Fruit fly (Drosophila melanogaster) whole organism, prepupa: ENCODE results near the gene CG42272.

Source experiments
- Blimp-1 ChIP-seq: fragments of 200-800 bp; sonication (Bioruptor generic); optimal IDR thresholded peaks from 3 replicates; lab custom pipeline; 2017; ENCODE audit warnings: missing biosample characterization, missing genetic modification characterization, mild to moderate bottlenecking, moderate library complexity, missing genetic modification reagents
- CG10669 ChIP-seq: fragments of 200-800 bp; sonication (Bioruptor generic); optimal IDR thresholded peaks from 3 replicates; lab custom pipeline; 2018; ENCODE audit warnings: missing biosample characterization, mild to moderate bottlenecking, missing genetic modification characterization, moderate library complexity
- CG11762 ChIP-seq: fragments of 200-800 bp; sonication (Bioruptor generic); optimal IDR thresholded peaks from 3 replicates; lab custom pipeline; 2016; ENCODE audit warnings: missing biosample characterization, missing genetic modification characterization; ENCODE audit not compliant: insufficient read depth
- CG15336 ChIP-seq: fragments of 200-800 bp; sonication (Bioruptor generic); IDR thresholded peaks from 2 replicates; pipeline ENCODE4 v1.3.6; 2022; ENCODE audit warnings: missing biosample characterization, missing genetic modification characterization
- CG1621 ChIP-seq: fragments of 200-800 bp; sonication (Bioruptor generic); optimal IDR thresholded peaks from 3 replicates; lab custom pipeline; 2018; ENCODE audit warnings: missing biosample characterization, mild to moderate bottlenecking, missing genetic modification characterization
- CG16779 ChIP-seq: fragments of 200-800 bp; sonication (Bioruptor generic); optimal IDR thresholded peaks from 3 replicates; lab custom pipeline; 2017; ENCODE audit warnings: missing biosample characterization, mild to moderate bottlenecking, missing genetic modification characterization
- CG3032 ChIP-seq: fragments of 200-800 bp; optimal IDR thresholded peaks from 2 replicates; lab custom pipeline; 2019; ENCODE audit warnings: missing biosample characterization, mild to moderate bottlenecking, missing genetic modification characterization, moderate library complexity
- CG31627 ChIP-seq: fragments of 200-800 bp; sonication (Bioruptor generic); optimal IDR thresholded peaks from 3 replicates; lab custom pipeline; 2016; ENCODE audit warnings: missing biosample characterization, missing genetic modification characterization
- CG32006 ChIP-seq: fragments of 200-800 bp; sonication (Bioruptor generic); optimal IDR thresholded peaks from 3 replicates; lab custom pipeline; 2017; ENCODE audit warnings: missing biosample characterization, mild to moderate bottlenecking, missing genetic modification characterization
- CG34406 ChIP-seq: fragments of 200-800 bp; sonication (Bioruptor generic); optimal IDR thresholded peaks from 3 replicates; lab custom pipeline; 2016; ENCODE audit warnings: missing biosample characterization, missing genetic modification characterization
- CG3919 ChIP-seq: fragments of 200-800 bp; sonication (Bioruptor generic); optimal IDR thresholded peaks from 3 replicates; lab custom pipeline; 2016; ENCODE audit warnings: missing biosample characterization, missing genetic modification characterization
- CG4318 ChIP-seq: fragments of 200-800 bp; sonication (Bioruptor generic); optimal IDR thresholded peaks from 3 replicates; lab custom pipeline; 2017; ENCODE audit warnings: missing biosample characterization, mild to moderate bottlenecking, missing genetic modification characterization
- CG6163 ChIP-seq: fragments of 200-800 bp; sonication (Bioruptor generic); IDR thresholded peaks from 3 replicates; pipeline ENCODE4 v1.3.6; 2022; ENCODE audit warnings: missing biosample characterization, missing genetic modification characterization
- CG6276 ChIP-seq: fragments of 200-800 bp; sonication (Bioruptor generic); optimal IDR thresholded peaks from 2 replicates; lab custom pipeline; 2017; ENCODE audit warnings: missing biosample characterization, mild to moderate bottlenecking, missing genetic modification characterization
- CG6792 ChIP-seq: fragments of 200-800 bp; sonication (Bioruptor generic); optimal IDR thresholded peaks from 3 replicates; lab custom pipeline; 2016; ENCODE audit warnings: missing biosample characterization, missing genetic modification characterization
- CG6854 ChIP-seq: fragments of 200-800 bp; sonication (Bioruptor generic); optimal IDR thresholded peaks from 2 replicates; lab custom pipeline; 2017; ENCODE audit warnings: missing biosample characterization, mild to moderate bottlenecking, missing genetic modification characterization
- CG7368 ChIP-seq: fragments of 200-800 bp; sonication (Bioruptor generic); optimal IDR thresholded peaks from 3 replicates; lab custom pipeline; 2016; ENCODE audit warnings: missing biosample characterization, missing genetic modification characterization
- CG8119 ChIP-seq: fragments of 200-800 bp; sonication (Bioruptor generic); IDR thresholded peaks from 3 replicates; pipeline ENCODE4 v1.3.6; 2022; ENCODE audit warnings: missing biosample characterization, missing genetic modification characterization
- CG8319 ChIP-seq: fragments of 200-800 bp; sonication (Bioruptor generic); optimal IDR thresholded peaks from 3 replicates; lab custom pipeline; 2016; ENCODE audit warnings: missing biosample characterization, missing genetic modification characterization
- Eip75B ChIP-seq: fragments of 200-800 bp; sonication (Bioruptor generic); optimal IDR thresholded peaks from 3 replicates; lab custom pipeline; 2016; ENCODE audit warnings: missing biosample characterization, missing genetic modification characterization
- Eip78C ChIP-seq: fragments of 200-800 bp; sonication (Bioruptor generic); peaks from one replicate; lab custom pipeline; 2016; ENCODE audit warnings: missing biosample characterization, missing genetic modification characterization
- Eip93F ChIP-seq: fragments of 200-800 bp; sonication (Bioruptor generic); optimal IDR thresholded peaks from 2 replicates; lab custom pipeline; 2016; ENCODE audit warnings: missing biosample characterization, mild to moderate bottlenecking, missing genetic modification characterization
- Ets21C ChIP-seq: fragments of 200-800 bp; sonication (Bioruptor generic); optimal IDR thresholded peaks from 3 replicates; lab custom pipeline; 2016; ENCODE audit warnings: missing biosample characterization, missing genetic modification characterization
- Gug ChIP-seq: fragments of 200-800 bp; sonication (Bioruptor generic); IDR thresholded peaks from 2 replicates; pipeline ENCODE4 v1.3.6; 2022; ENCODE audit warnings: missing biosample characterization, missing genetic modification characterization
- Hr39 ChIP-seq: fragments of 200-800 bp; sonication (Bioruptor generic); optimal IDR thresholded peaks from 2 replicates; lab custom pipeline; 2016; ENCODE audit warnings: missing biosample characterization, missing genetic modification characterization
- Met ChIP-seq: fragments of 200-800 bp; sonication (Bioruptor generic); optimal IDR thresholded peaks from 3 replicates; lab custom pipeline; 2016; ENCODE audit warnings: missing biosample characterization, missing genetic modification characterization
- Smox ChIP-seq: fragments of 200-800 bp; sonication (Bioruptor generic); optimal IDR thresholded peaks from 3 replicates; lab custom pipeline; 2016; ENCODE audit warnings: missing biosample characterization, missing genetic modification characterization
- Sox102F ChIP-seq: fragments of 200-800 bp; sonication (Bioruptor generic); optimal IDR thresholded peaks from 2 replicates; lab custom pipeline; 2016; ENCODE audit warnings: missing biosample characterization, mild to moderate bottlenecking, missing genetic modification characterization
- Sox14 ChIP-seq: fragments of 200-800 bp; sonication (Bioruptor generic); optimal IDR thresholded peaks from 3 replicates; lab custom pipeline; 2016; ENCODE audit warnings: missing biosample characterization, missing genetic modification characterization
- Sox15 ChIP-seq: fragments of 200-800 bp; sonication (Bioruptor generic); optimal IDR thresholded peaks from 3 replicates; lab custom pipeline; 2016; ENCODE audit warnings: missing biosample characterization, missing genetic modification characterization
- achi ChIP-seq: fragments of 200-800 bp; sonication (Bioruptor generic); optimal IDR thresholded peaks from 3 replicates; lab custom pipeline; 2016; ENCODE audit warnings: missing biosample characterization, missing genetic modification characterization
- acj6 ChIP-seq: fragments of 200-800 bp; sonication (Bioruptor generic); optimal IDR thresholded peaks from 3 replicates; lab custom pipeline; 2016; ENCODE audit warnings: missing biosample characterization, missing genetic modification characterization
- cyc ChIP-seq: fragments of 200-800 bp; sonication (Bioruptor generic); optimal IDR thresholded peaks from 3 replicates; lab custom pipeline; 2016; ENCODE audit warnings: missing biosample characterization, missing genetic modification characterization
- dac ChIP-seq: fragments of 200-800 bp; sonication (Bioruptor generic); optimal IDR thresholded peaks from 2 replicates; lab custom pipeline; 2017; ENCODE audit warnings: missing biosample characterization, mild to moderate bottlenecking, missing genetic modification characterization
- dsx ChIP-seq: fragments of 200-800 bp; optimal IDR thresholded peaks from 3 replicates; lab custom pipeline; 2019; ENCODE audit warnings: missing biosample characterization, mild to moderate bottlenecking, missing genetic modification characterization, moderate library complexity; ENCODE audit not compliant: poor library complexity, severe bottlenecking
- eg ChIP-seq: fragments of 200-800 bp; sonication (Bioruptor generic); IDR thresholded peaks from 3 replicates; pipeline ENCODE4 v1.3.6; 2022; ENCODE audit warnings: missing biosample characterization, missing genetic modification characterization
- esn ChIP-seq: fragments of 200-800 bp; sonication (Bioruptor generic); optimal IDR thresholded peaks from 2 replicates; lab custom pipeline; 2016; ENCODE audit warnings: missing biosample characterization, mild to moderate bottlenecking, missing genetic modification characterization, moderate library complexity
- fd59A ChIP-seq: fragments of 200-800 bp; sonication (Bioruptor generic); optimal IDR thresholded peaks from 2 replicates; lab custom pipeline; 2017; ENCODE audit warnings: missing biosample characterization, mild to moderate bottlenecking, missing genetic modification characterization, missing genetic modification reagents
- fd85E ChIP-seq: fragments of 200-800 bp; sonication (Bioruptor generic); optimal IDR thresholded peaks from 3 replicates; lab custom pipeline; 2016; ENCODE audit warnings: missing biosample characterization, missing genetic modification characterization
- fkh ChIP-seq: fragments of 200-800 bp; sonication (Bioruptor generic); optimal IDR thresholded peaks from 3 replicates; lab custom pipeline; 2017; ENCODE audit warnings: missing biosample characterization, mild to moderate bottlenecking, missing genetic modification characterization, moderate library complexity
- lz ChIP-seq: fragments of 200-800 bp; sonication (Bioruptor generic); optimal IDR thresholded peaks from 3 replicates; lab custom pipeline; 2016; ENCODE audit warnings: missing biosample characterization, missing genetic modification characterization
- net ChIP-seq: fragments of 200-800 bp; sonication (Bioruptor generic); optimal IDR thresholded peaks from 3 replicates; lab custom pipeline; 2016; ENCODE audit warnings: missing biosample characterization, missing genetic modification characterization
- ss ChIP-seq, 2 experiments: fragments of 200-800 bp; sonication (Bioruptor generic); optimal IDR thresholded peaks; 2 replicates in 1 of 2; 3 replicates in 1 of 2; lab custom pipeline; 2017 to 2018; ENCODE audit warnings: mild to moderate bottlenecking in 2 of 2, missing biosample characterization in 2 of 2, missing genetic modification characterization in 2 of 2, moderate library complexity in 1 of 2
- svp ChIP-seq: fragments of 200-800 bp; sonication (Bioruptor generic); peaks from one replicate; lab custom pipeline; 2016; ENCODE audit warnings: missing biosample characterization, missing genetic modification characterization
- topi ChIP-seq: fragments of 200-800 bp; sonication (Bioruptor generic); optimal IDR thresholded peaks from 3 replicates; lab custom pipeline; 2016; ENCODE audit warnings: missing biosample characterization, missing genetic modification characterization
- vri ChIP-seq: fragments of 200-800 bp; sonication (Bioruptor generic); optimal IDR thresholded peaks from 3 replicates; lab custom pipeline; 2016; ENCODE audit warnings: missing biosample characterization, mild to moderate bottlenecking, missing genetic modification characterization

CG42272 gene

DNA sequence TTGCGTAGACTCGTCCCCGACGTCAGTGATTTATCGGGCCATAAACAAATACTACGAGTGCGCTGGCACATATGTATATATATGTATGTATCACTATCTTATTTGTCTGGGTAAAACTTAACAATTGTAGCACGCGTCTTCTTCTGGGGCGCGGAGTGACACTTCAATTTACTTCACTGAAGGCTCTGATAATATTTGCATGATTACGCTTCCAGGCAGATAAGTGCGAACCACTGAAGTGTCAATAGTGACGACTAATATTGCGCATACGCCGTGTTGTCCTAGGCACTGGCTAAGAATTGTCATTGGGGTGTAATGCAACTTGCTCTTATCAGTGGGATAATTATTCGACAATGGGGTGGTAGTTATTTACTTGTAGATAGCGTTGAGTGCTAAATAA, 18.7 kb downstream of the CG42272 start (continued):
- TF ChIP-seq vri: peak; percentile 1
- 0 out of 2 replicates have a peak, but pooled peaks have one; percentile 18 for TF ChIP-seq CG15336 (GFP tag; lab: Robert Waterston, UW)
- TF ChIP-seq CG11762 (GFP tag; lab: Kevin White, UChicago): peak; percentile 3

dm6 chr3L:5823763-5824445, 21.1 kb downstream of the CG42272 start:
- TF ChIP-seq CG6854 (GFP tag; lab: Kevin White, UChicago): no peak
- TF ChIP-seq Eip75B (GFP tag; lab: Kevin White, UChicago): peak; percentile 11
- TF ChIP-seq CG6163 (GFP tag; lab: Robert Waterston, UW): peak; percentile 53; the same call in 1 of the 3 replicates
- peak in 1 of 2 experiments; percentile 3 for TF ChIP-seq ss (GFP tag; optimal IDR thresholded peaks at IDR 0.05; lab: Kevin White, UChicago)
- no peak for TF ChIP-seq CG3032
- TF ChIP-seq CG31627 (GFP tag; lab: Kevin White, UChicago): no peak
- peak; percentile 12 for TF ChIP-seq net
- TF ChIP-seq svp (GFP tag; lab: Kevin White, UChicago): peak; percentile 22
- peak; percentile 1 for TF ChIP-seq CG7368 (GFP tag; lab: Kevin White, UChicago)
- TF ChIP-seq acj6 (GFP tag; lab: Kevin White, UChicago): peak; percentile 2
- no peak for TF ChIP-seq Hr39 (GFP tag; lab: Kevin White, UChicago)
- TF ChIP-seq CG1621 (tag; lab: Kevin White, UChicago): peak; percentile 15
- TF ChIP-seq Smox (GFP tag; lab: Kevin White, UChicago): no peak
- peak; percentile 17 for TF ChIP-seq Met (GFP tag; lab: Kevin White, UChicago)
- no peak for TF ChIP-seq achi (GFP tag; lab: Kevin White, UChicago)
- no peak for TF ChIP-seq CG6276 (GFP tag; lab: Kevin White, UChicago)
- TF ChIP-seq CG34406 (GFP tag; lab: Kevin White, UChicago): peak; percentile 21
- TF ChIP-seq cyc (GFP tag; lab: Kevin White, UChicago): no peak
- TF ChIP-seq lz (GFP tag; lab: Kevin White, UChicago): peak; percentile 9
- TF ChIP-seq fkh (GFP tag; lab: Kevin White, UChicago): peak; percentile 97
- no peak for TF ChIP-seq Ets21C
- TF ChIP-seq CG6792 (GFP tag; lab: Kevin White, UChicago): peak; percentile 1
- peak; percentile 19 for TF ChIP-seq CG3919 (GFP tag; lab: Kevin White, UChicago)
- peak; percentile 7 for TF ChIP-seq CG10669 (GFP tag; lab: Kevin White, UChicago)
- peak; percentile 66 for TF ChIP-seq Eip78C (GFP tag; lab: Kevin White, UChicago)

DNA sequence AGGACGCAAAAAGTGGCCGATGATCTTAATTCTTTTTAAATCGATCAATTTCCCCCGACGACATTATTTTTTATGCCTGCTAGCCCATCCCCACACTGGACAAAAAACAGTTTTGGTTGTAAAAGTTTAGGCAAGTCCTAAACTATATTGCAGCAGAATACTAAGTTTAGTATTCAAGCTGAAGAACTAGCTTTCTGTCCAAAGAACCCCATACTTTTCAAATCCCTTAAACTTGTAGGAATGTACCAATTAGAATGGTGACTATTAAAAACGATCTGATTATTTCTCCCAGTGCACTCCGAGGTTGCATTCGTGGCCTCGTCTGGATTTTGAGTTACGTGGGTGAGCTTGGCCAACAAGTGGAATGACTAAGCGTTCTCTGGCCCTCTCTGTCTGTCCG, 22.6 kb downstream of the CG42272 start:
- TF ChIP-seq Sox15 (GFP tag; lab: Kevin White, UChicago): no peak
- no peak for TF ChIP-seq CG8119 (GFP tag; lab: Robert Waterston, UW)
- TF ChIP-seq eg (GFP tag; lab: Robert Waterston, UW): no peak
- TF ChIP-seq Blimp-1 (GFP tag; lab: Kevin White, UChicago): no peak
- TF ChIP-seq Eip93F (GFP tag; lab: Kevin White, UChicago): no peak
- no peak for TF ChIP-seq Sox102F (GFP tag; lab: Kevin White, UChicago)
- TF ChIP-seq esn: no peak
- peak; percentile 7 for TF ChIP-seq CG34406 (GFP tag; lab: Kevin White, UChicago)
- peak; percentile 36 for TF ChIP-seq CG3032
- TF ChIP-seq cyc (GFP tag; lab: Kevin White, UChicago): no peak
- no peak for TF ChIP-seq Hr39 (GFP tag; lab: Kevin White, UChicago)
- TF ChIP-seq fd85E (GFP tag; lab: Kevin White, UChicago): no peak
- TF ChIP-seq svp (GFP tag; lab: Kevin White, UChicago): no peak
- peak; percentile 2 for TF ChIP-seq CG32006 (GFP tag; lab: Kevin White, UChicago)
- TF ChIP-seq CG4318 (GFP tag; lab: Kevin White, UChicago): no peak
- peak; percentile 9 for TF ChIP-seq CG10669 (GFP tag; lab: Kevin White, UChicago)
- TF ChIP-seq Gug (GFP tag; lab: Robert Waterston, UW): no peak
- TF ChIP-seq dsx: no peak
- TF ChIP-seq CG6163 (GFP tag; lab: Robert Waterston, UW): 0 out of 3 replicates have a peak, but pooled peaks have one; percentile 12
- TF ChIP-seq CG6792 (GFP tag; lab: Kevin White, UChicago): no peak
- TF ChIP-seq CG16779 (tag; lab: Kevin White, UChicago): no peak
- TF ChIP-seq CG6854 (GFP tag; lab: Kevin White, UChicago): no peak
- TF ChIP-seq net: no peak
- no peak for TF ChIP-seq achi (GFP tag; lab: Kevin White, UChicago)
- TF ChIP-seq fd59A (GFP tag; lab: Kevin White, UChicago): peak; percentile 19
- TF ChIP-seq CG8319 (GFP tag; lab: Kevin White, UChicago): no peak
- TF ChIP-seq dac (GFP tag; lab: Kevin White, UChicago): no peak
- TF ChIP-seq Sox14 (GFP tag; lab: Kevin White, UChicago): no peak
- no peak for TF ChIP-seq topi (GFP tag; lab: Kevin White, UChicago)
- TF ChIP-seq CG3919 (GFP tag; lab: Kevin White, UChicago): no peak
